Worm (Caenorhabditis elegans): ENCODE measurements around the gene dhs-26.

dhs-26 gene

DNA sequence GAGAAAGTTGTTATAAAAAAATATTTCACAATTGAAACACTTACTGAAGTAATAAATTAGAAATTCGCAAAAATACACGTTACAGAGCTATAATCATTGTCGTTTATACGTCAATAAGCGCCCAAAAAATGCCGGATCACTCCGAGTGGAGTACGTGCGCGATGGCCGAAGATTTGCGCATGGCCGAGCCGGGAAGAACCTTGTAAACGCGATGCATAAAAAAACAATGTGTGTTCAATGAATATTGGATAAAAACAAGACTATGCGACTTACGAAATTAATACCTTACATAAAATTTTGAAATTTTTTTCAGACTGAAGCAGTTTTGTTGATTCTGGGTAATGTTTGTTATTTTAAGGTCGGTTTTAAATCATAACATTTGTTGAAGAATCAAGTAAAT is 16.8 kb upstream of the dhs-26 start, which contains the start of gene sorf-1 (continued):
- TF ChIP-seq ets-5 (GFP tag; IDR thresholded peaks at IDR 0.05): no peak
- no peak for TF ChIP-seq nhr-11 (tag; optimal IDR thresholded peaks at IDR 0.05)
- TF ChIP-seq efl-3 (GFP tag; optimal IDR thresholded peaks at IDR 0.05): no peak
- peak; percentile 47 for TF ChIP-seq ceh-90 (tag; optimal IDR thresholded peaks at IDR 0.05)
- TF ChIP-seq unc-86 (tag; optimal IDR thresholded peaks at IDR 0.05): no peak
- no peak for TF ChIP-seq hpl-2 (GFP tag; optimal IDR thresholded peaks at IDR 0.05)
- TF ChIP-seq nhr-19 (GFP tag; conservative IDR thresholded peaks at IDR 0.05): peak; percentile 41
- TF ChIP-seq lin-15B (tag; optimal IDR thresholded peaks at IDR 0.05): no peak
- no peak for TF ChIP-seq fos-1 (tag; optimal IDR thresholded peaks at IDR 0.05)
- TF ChIP-seq lsy-2 (tag; optimal IDR thresholded peaks at IDR 0.05): peak in 1 of 2 experiments; percentile 23
- TF ChIP-seq sptf-1 (tag; optimal IDR thresholded peaks at IDR 0.05): no peak
- TF ChIP-seq C34B4.2 (tag; optimal IDR thresholded peaks at IDR 0.05): no peak
- TF ChIP-seq isw-1 (GFP tag; IDR thresholded peaks at IDR 0.05): no peak; the same call in 1 of the 2 replicates
- TF ChIP-seq snpc-4 (tag; optimal IDR thresholded peaks at IDR 0.05): no peak
- peak in 1 of 2 experiments; percentile 56 for TF ChIP-seq ztf-11 (tag; optimal IDR thresholded peaks at IDR 0.05)
- TF ChIP-seq nhr-77 (tag; optimal IDR thresholded peaks at IDR 0.05): no peak
- peak; percentile 56 for TF ChIP-seq tbx-2 (tag; optimal IDR thresholded peaks at IDR 0.05)
- peak; percentile 71 for TF ChIP-seq nhr-71 (tag; optimal IDR thresholded peaks at IDR 0.05)
- peak; percentile 11 for TF ChIP-seq egl-13 (tag; optimal IDR thresholded peaks at IDR 0.05)
- TF ChIP-seq hlh-4 (tag; optimal IDR thresholded peaks at IDR 0.05): no peak
- TF ChIP-seq pqm-1 (tag; optimal IDR thresholded peaks at IDR 0.05): no peak
- no peak for TF ChIP-seq nhr-76 (tag; optimal IDR thresholded peaks at IDR 0.05)
- TF ChIP-seq swsn-7 (tag; optimal IDR thresholded peaks at IDR 0.05): peak; percentile 54
- no peak for TF ChIP-seq elt-2 (tag; optimal IDR thresholded peaks at IDR 0.05)
- TF ChIP-seq nhr-20 (tag; optimal IDR thresholded peaks at IDR 0.05): peak; percentile 49
- peak; percentile 77 for TF ChIP-seq lir-3 (tag; optimal IDR thresholded peaks at IDR 0.05; ENCODE audit: poor library complexity)
- TF ChIP-seq pag-3 (tag; optimal IDR thresholded peaks at IDR 0.05; ENCODE audit: borderline replicate concordance, insufficient read depth): no peak
- no peak for TF ChIP-seq nhr-28 (tag; optimal IDR thresholded peaks at IDR 0.05)
- no peak for TF ChIP-seq unc-130 (tag; optimal IDR thresholded peaks at IDR 0.05)
- no peak for TF ChIP-seq sup-37 (GFP tag; optimal IDR thresholded peaks at IDR 0.05)
- TF ChIP-seq C16A3.4 (tag; optimal IDR thresholded peaks at IDR 0.05): peak; percentile 30
- TF ChIP-seq lin-35 (GFP tag; optimal IDR thresholded peaks at IDR 0.05): no peak
- TF ChIP-seq fkh-8 (tag; optimal IDR thresholded peaks at IDR 0.05): peak; percentile 42
- no peak for TF ChIP-seq ztf-4 (tag; optimal IDR thresholded peaks at IDR 0.05)
- no peak for TF ChIP-seq nhr-12 (tag; optimal IDR thresholded peaks at IDR 0.05)
- no peak for TF ChIP-seq jun-1 (tag; optimal IDR thresholded peaks at IDR 0.05)
- no peak for TF ChIP-seq lin-39 (tag; optimal IDR thresholded peaks at IDR 0.05)
- peak; percentile 18 for TF ChIP-seq C04F5.9 (tag; optimal IDR thresholded peaks at IDR 0.05)
- peak; percentile 80 for TF ChIP-seq nhr-85 (tag)
- TF ChIP-seq hlh-17 (GFP tag; optimal IDR thresholded peaks at IDR 0.05; ENCODE audit: borderline replicate concordance): no peak
- no peak for TF ChIP-seq ceh-8 (GFP tag; optimal IDR thresholded peaks at IDR 0.05)
- TF ChIP-seq nhr-237 (tag; optimal IDR thresholded peaks at IDR 0.05): no peak
- no peak for TF ChIP-seq grh-1 (GFP tag; IDR thresholded peaks at IDR 0.05)
- TF ChIP-seq aha-1 (tag; optimal IDR thresholded peaks at IDR 0.05): no peak
- TF ChIP-seq ces-1 (GFP tag; optimal IDR thresholded peaks at IDR 0.05): no peak
- TF ChIP-seq blmp-1 (tag; optimal IDR thresholded peaks at IDR 0.05): peak; percentile 28
- peak; percentile 17 for TF ChIP-seq vab-15 (tag; optimal IDR thresholded peaks at IDR 0.05)
- no peak for TF ChIP-seq mab-9 (GFP tag; IDR thresholded peaks at IDR 0.05)
- no peak for TF ChIP-seq fkh-10 (GFP tag; optimal IDR thresholded peaks at IDR 0.05)
- no peak for TF ChIP-seq mef-2 (tag; optimal IDR thresholded peaks at IDR 0.05)
- peak; percentile 46 for TF ChIP-seq nhr-90 (tag; optimal IDR thresholded peaks at IDR 0.05; ENCODE audit: poor library complexity)
- no peak for TF ChIP-seq elt-3 (tag; optimal IDR thresholded peaks at IDR 0.05)
- TF ChIP-seq dpl-1 (GFP tag; optimal IDR thresholded peaks at IDR 0.05): peak in 2 of 3 experiments; percentile 22 to 46

Data from whole organism, L1 larva.